Worm (Caenorhabditis elegans) whole organism, young adult: ENCODE measurements around the gene aakg-1.

ENCODE experiments used
- B0336.3 ChIP-seq: fragments of 200-800 bp; sonication (Bioruptor generic); IDR thresholded peaks from 2 replicates; pipeline ENCODE4 v1.3.6; 2022; ENCODE audit warnings: missing genetic modification characterization, missing compliant biosample characterization
- C17E4.6 ChIP-seq: fragments of 200-800 bp; sonication (Bioruptor generic); IDR thresholded peaks from 2 replicates; pipeline ENCODE4 v1.3.6; 2022; ENCODE audit warnings: missing genetic modification reagents, missing genetic modification characterization, missing compliant biosample characterization
- D2030.7 ChIP-seq: fragments of 200-800 bp; sonication (Bioruptor generic); IDR thresholded peaks from 2 replicates; pipeline ENCODE4 v1.3.6; 2022; ENCODE audit warnings: missing genetic modification reagents, missing genetic modification characterization, missing compliant biosample characterization
- F23B12.7 ChIP-seq: sonication (generic microtip); optimal IDR thresholded peaks from 2 replicates; lab custom pipeline; 2017; ENCODE audit warnings: missing genetic modification characterization, mild to moderate bottlenecking, missing compliant biosample characterization, antibody characterized with exemption, moderate library complexity; ENCODE audit not compliant: insufficient read depth
- F37B4.10 ChIP-seq: fragments of 200-800 bp; sonication (Bioruptor generic); IDR thresholded peaks from 2 replicates; pipeline ENCODE4 v1.3.6; 2022; ENCODE audit warnings: missing genetic modification characterization, missing compliant biosample characterization
- F49E8.2 ChIP-seq: sonication (generic microtip); optimal IDR thresholded peaks from 3 replicates; lab custom pipeline; 2017; ENCODE audit warnings: missing genetic modification characterization, mild to moderate bottlenecking, missing compliant biosample characterization, antibody characterized with exemption, moderate library complexity; ENCODE audit not compliant: insufficient read depth
- T26A5.8 ChIP-seq: sonication (generic microtip); optimal IDR thresholded peaks from 2 replicates; lab custom pipeline; 2016; ENCODE audit warnings: missing genetic modification characterization, missing compliant biosample characterization
- Y53G8AR.9 ChIP-seq: fragments of 200-800 bp; sonication (Bioruptor generic); conservative IDR thresholded peaks from 2 replicates; pipeline ENCODE4 v1.3.6; 2022; ENCODE audit warnings: missing genetic modification reagents, missing genetic modification characterization, missing compliant biosample characterization
- Y95B8A.8 ChIP-seq: fragments of 200-800 bp; sonication (Bioruptor generic); IDR thresholded peaks from 2 replicates; pipeline ENCODE4 v1.3.6; 2022; ENCODE audit warnings: missing genetic modification reagents, missing genetic modification characterization, missing compliant biosample characterization
- aptf-3 ChIP-seq: fragments of 200-800 bp; sonication (Bioruptor generic); IDR thresholded peaks from 2 replicates; pipeline ENCODE4 v1.3.6; 2022; ENCODE audit warnings: missing genetic modification characterization, missing compliant biosample characterization
- attf-5 ChIP-seq: fragments of 200-800 bp; sonication (Bioruptor generic); optimal IDR thresholded peaks from 2 replicates; lab custom pipeline; 2018; ENCODE audit warnings: mild to moderate bottlenecking, missing genetic modification characterization, missing compliant biosample characterization
- cebp-1 ChIP-seq, 2 experiments: fragments of 200-800 bp in 1 of 2; sonication (Bioruptor generic) in 1 of 2; sonication (generic microtip) in 1 of 2; IDR thresholded peaks in 1 of 2; optimal IDR thresholded peaks in 1 of 2; 2 replicates each; pipeline versions ENCODE4 v1.3.6 to Lab custom; 2017 to 2022; ENCODE audit warnings: missing compliant biosample characterization in 2 of 2, missing genetic modification characterization in 2 of 2, mild to moderate bottlenecking in 1 of 2, missing genetic modification reagents in 1 of 2, moderate library complexity in 1 of 2
- cebp-2 ChIP-seq: fragments of 200-800 bp; sonication (Bioruptor generic); IDR thresholded peaks from 2 replicates; pipeline ENCODE4 v1.3.6; 2022; ENCODE audit warnings: missing genetic modification characterization, missing compliant biosample characterization
- ceh-100 ChIP-seq: fragments of 200-800 bp; sonication (Bioruptor generic); IDR thresholded peaks from 2 replicates; pipeline ENCODE4 v1.3.6; 2022; ENCODE audit warnings: missing genetic modification reagents, missing genetic modification characterization, missing compliant biosample characterization
- ceh-27 ChIP-seq: fragments of 200-800 bp; sonication (Bioruptor generic); optimal IDR thresholded peaks from 2 replicates; lab custom pipeline; 2018; ENCODE audit warnings: mild to moderate bottlenecking, missing genetic modification characterization, moderate library complexity, missing compliant biosample characterization
- die-1 ChIP-seq: sonication (generic microtip); optimal IDR thresholded peaks from 2 replicates; lab custom pipeline; 2016; ENCODE audit warnings: missing genotype, mild to moderate bottlenecking, missing genetic modification characterization, missing compliant biosample characterization
- egl-44 ChIP-seq: fragments of 200-800 bp; sonication (Bioruptor generic); IDR thresholded peaks from 2 replicates; pipeline ENCODE4 v1.3.6; 2022; ENCODE audit warnings: missing genetic modification reagents, missing genetic modification characterization, missing compliant biosample characterization
- egrh-3 ChIP-seq: fragments of 200-800 bp; sonication (Bioruptor generic); IDR thresholded peaks from 2 replicates; pipeline ENCODE4 v1.3.6; 2022; ENCODE audit warnings: missing genetic modification reagents, missing genetic modification characterization, missing compliant biosample characterization
- ekl-4 ChIP-seq: fragments of 200-800 bp; sonication (Bioruptor generic); IDR thresholded peaks from 2 replicates; pipeline ENCODE4 v1.3.6; 2022; ENCODE audit warnings: missing genetic modification reagents, missing genetic modification characterization, missing compliant biosample characterization
- him-1 ChIP-seq: sonication (generic microtip); optimal IDR thresholded peaks from 2 replicates; lab custom pipeline; 2016; ENCODE audit warnings: missing genotype, missing genetic modification reagents, missing genetic modification characterization, missing compliant biosample characterization
- hsf-1 ChIP-seq: fragments of 200-800 bp; sonication (Bioruptor generic); IDR thresholded peaks from 2 replicates; pipeline ENCODE4 v1.3.6; 2022; ENCODE audit warnings: missing genetic modification reagents, missing genetic modification characterization, missing compliant biosample characterization
- let-607 ChIP-seq, 2 experiments: fragments of 200-800 bp in 1 of 2; sonication (Bioruptor generic) in 1 of 2; sonication (generic microtip) in 1 of 2; optimal IDR thresholded peaks; 2 replicates each; lab custom pipeline; 2016 to 2018; ENCODE audit warnings: mild to moderate bottlenecking in 2 of 2, missing compliant biosample characterization in 2 of 2, missing genetic modification characterization in 2 of 2, moderate library complexity in 2 of 2, missing genotype in 1 of 2
- lin-26 ChIP-seq: fragments of 200-800 bp; sonication (Bioruptor generic); IDR thresholded peaks from 2 replicates; pipeline ENCODE4 v1.3.6; 2022; ENCODE audit warnings: missing genetic modification reagents, missing genetic modification characterization, missing compliant biosample characterization
- lin-35 ChIP-seq, 3 experiments: fragments of 150-350 bp in 2 of 3; sonication (generic microtip) in 1 of 3; optimal IDR thresholded peaks; 2 replicates each; lab custom pipeline; 2014 to 2018; ENCODE audit warnings: missing biosample characterization in 3 of 3, missing genetic modification characterization in 3 of 3, missing genetic modification reagents in 3 of 3
- lin-54 ChIP-seq: fragments of 200-800 bp; sonication (Bioruptor generic); optimal IDR thresholded peaks from 2 replicates; lab custom pipeline; 2018; ENCODE audit warnings: mild to moderate bottlenecking, missing genetic modification characterization, missing compliant biosample characterization
- lsl-1 ChIP-seq: fragments of 200-800 bp; sonication (Bioruptor generic); optimal IDR thresholded peaks from 2 replicates; lab custom pipeline; 2018; ENCODE audit warnings: mild to moderate bottlenecking, missing genetic modification characterization, moderate library complexity, missing compliant biosample characterization
- madf-3 ChIP-seq: fragments of 200-800 bp; sonication (Bioruptor generic); IDR thresholded peaks from 2 replicates; pipeline ENCODE4 v1.3.6; 2022; ENCODE audit warnings: missing genetic modification reagents, missing genetic modification characterization, missing compliant biosample characterization
- mcd-1 ChIP-seq: fragments of 200-800 bp; sonication (Bioruptor generic); IDR thresholded peaks from 2 replicates; pipeline ENCODE4 v1.3.6; 2022; ENCODE audit warnings: missing genetic modification reagents, missing genetic modification characterization, missing compliant biosample characterization
- mxl-1 ChIP-seq: sonication (generic microtip); optimal IDR thresholded peaks from 2 replicates; lab custom pipeline; 2016; ENCODE audit warnings: missing genetic modification characterization, missing compliant biosample characterization
- nfya-2 ChIP-seq: fragments of 200-800 bp; sonication (Bioruptor generic); IDR thresholded peaks from 2 replicates; pipeline ENCODE4 v1.3.6; 2022; ENCODE audit warnings: missing genetic modification reagents, missing genetic modification characterization, missing compliant biosample characterization
- nfyb-1 ChIP-seq: fragments of 200-800 bp; sonication (Bioruptor generic); IDR thresholded peaks from 2 replicates; pipeline ENCODE4 v1.3.6; 2022; ENCODE audit warnings: missing genetic modification reagents, missing genetic modification characterization, missing compliant biosample characterization
- pbrm-1 ChIP-seq: fragments of 200-800 bp; sonication (Bioruptor generic); IDR thresholded peaks from 2 replicates; pipeline ENCODE4 v1.3.6; 2022; ENCODE audit warnings: missing genetic modification reagents, missing genetic modification characterization, missing compliant biosample characterization
- rcor-1 ChIP-seq: fragments of 200-800 bp; sonication (Bioruptor generic); IDR thresholded peaks from 2 replicates; pipeline ENCODE4 v1.3.6; 2022; ENCODE audit warnings: missing genetic modification reagents, missing genetic modification characterization, missing compliant biosample characterization
- rec-8 ChIP-seq, 2 experiments: sonication (generic microtip); optimal IDR thresholded peaks; 2 replicates each; lab custom pipeline; 2016; ENCODE audit warnings: mild to moderate bottlenecking in 2 of 2, missing genetic modification characterization in 2 of 2, missing genetic modification reagents in 2 of 2, missing genotype in 2 of 2, missing biosample characterization in 1 of 2, missing compliant biosample characterization in 1 of 2, moderate library complexity in 1 of 2
- snpc-1.3 ChIP-seq: sonication (generic microtip); optimal IDR thresholded peaks from 2 replicates; lab custom pipeline; 2017; ENCODE audit warnings: missing genetic modification characterization, mild to moderate bottlenecking, missing compliant biosample characterization, antibody characterized with exemption, moderate library complexity, missing genotype, missing genetic modification reagents; ENCODE audit not compliant: insufficient read depth
- snpc-3.4 ChIP-seq: sonication (generic microtip); optimal IDR thresholded peaks from 2 replicates; lab custom pipeline; 2017; ENCODE audit warnings: missing genetic modification characterization, mild to moderate bottlenecking, missing compliant biosample characterization, antibody characterized with exemption, moderate library complexity, missing genotype, missing genetic modification reagents
- snpc-4 ChIP-seq, 5 experiments: fragments of 150-350 bp in 1 of 5; sonication (generic microtip) in 4 of 5; optimal IDR thresholded peaks; 2 replicates each; lab custom pipeline; 2014 to 2018; ENCODE audit warnings: missing genetic modification characterization in 5 of 5, missing biosample characterization in 3 of 5, antibody characterized with exemption in 2 of 5, mild to moderate bottlenecking in 2 of 5, missing compliant biosample characterization in 2 of 5, missing genotype in 2 of 5, moderate library complexity in 2 of 5, missing genetic modification reagents in 1 of 5
- tbp1 ChIP-seq: fragments of 200-800 bp; sonication (Bioruptor generic); optimal IDR thresholded peaks from 2 replicates; lab custom pipeline; 2018; ENCODE audit warnings: mild to moderate bottlenecking, missing genetic modification characterization, missing compliant biosample characterization
- unc-130 ChIP-seq: sonication (generic microtip); optimal IDR thresholded peaks from 2 replicates; lab custom pipeline; 2016; ENCODE audit warnings: missing genetic modification reagents, missing genetic modification characterization, missing compliant biosample characterization
- zim-3 ChIP-seq: sonication (generic microtip); optimal IDR thresholded peaks from 2 replicates; lab custom pipeline; 2017; ENCODE audit warnings: mild to moderate bottlenecking, missing genetic modification characterization, moderate library complexity, missing compliant biosample characterization
- ztf-18 ChIP-seq: sonication (generic microtip); optimal IDR thresholded peaks from 2 replicates; lab custom pipeline; 2016; ENCODE audit warnings: missing genotype, mild to moderate bottlenecking, missing genetic modification characterization, missing compliant biosample characterization
- ztf-26 ChIP-seq: sonication (generic microtip); optimal IDR thresholded peaks from 2 replicates; lab custom pipeline; 2017; ENCODE audit warnings: missing genetic modification characterization, missing compliant biosample characterization
- ztf-28 ChIP-seq: fragments of 200-800 bp; sonication (Bioruptor generic); IDR thresholded peaks from 2 replicates; pipeline ENCODE4 v1.3.6; 2022; ENCODE audit warnings: missing genetic modification reagents, missing genetic modification characterization, missing compliant biosample characterization

Gene aakg-1

ce11 chrIII:12499245-12499644, 76.0 kb downstream of the aakg-1 start, which contains the start of gene sql-1 (continued):
- TF ChIP-seq nfya-2 (GFP tag; lab: Robert Waterston, UW) (peak; percentile 77; the same call in 1 of the 2 replicates), T26A5.8 (tag; lab: Kevin White, UChicago) (peak; percentile 67), ztf-26 (no peak), zim-3 (tag; lab: Kevin White, UChicago) (peak; percentile 37), cebp-2 (GFP tag; lab: Robert Waterston, UW) (0 out of 2 replicates have a peak, but pooled peaks have one; percentile 53)

- TF ChIP-seq attf-5 (GFP tag; lab: Kevin White, UChicago), result no peak
- TF ChIP-seq F23B12.7 (tag; lab: Kevin White, UChicago), result no peak
- no peak for TF ChIP-seq lin-35 (GFP tag; optimal IDR thresholded peaks at IDR 0.05; lab: Kevin White, UChicago)
- TF ChIP-seq him-1 (tag; lab: Kevin White, UChicago), result no peak
- peak; percentile 30; the same call in 1 of the 2 replicates for TF ChIP-seq egrh-3 (GFP tag; lab: Robert Waterston, UW)
- peak; percentile 20 for TF ChIP-seq ztf-18 (tag; lab: Kevin White, UChicago)
- TF ChIP-seq nfyb-1 (GFP tag; lab: Robert Waterston, UW), result 0 out of 2 replicates have a peak, but pooled peaks have one; percentile 44
- TF ChIP-seq aptf-3 (GFP tag; lab: Robert Waterston, UW), result 0 out of 2 replicates have a peak, but pooled peaks have one; percentile 37
- TF ChIP-seq lsl-1 (GFP tag; lab: Kevin White, UChicago), result peak; percentile 44
- TF ChIP-seq ekl-4 (GFP tag; lab: Robert Waterston, UW), result peak; percentile 65; the same call in 1 of the 2 replicates
- TF ChIP-seq rec-8 (tag; optimal IDR thresholded peaks at IDR 0.05; lab: Kevin White, UChicago), result peak in 1 of 2 experiments; percentile 8
- TF ChIP-seq madf-3, result peak; percentile 71; the same call in 1 of the 2 replicates
- peak; percentile 56; the same call in 1 of the 2 replicates for TF ChIP-seq pbrm-1 (GFP tag; lab: Robert Waterston, UW)
- peak; percentile 69 for TF ChIP-seq hsf-1 (GFP tag; lab: Robert Waterston, UW)
- TF ChIP-seq Y53G8AR.9 (GFP tag; lab: Robert Waterston, UW), result 0 out of 2 replicates have a peak, but pooled peaks have one; percentile 49
- TF ChIP-seq mcd-1 (GFP tag; lab: Robert Waterston, UW), result peak; percentile 42; the same call in 1 of the 2 replicates
- TF ChIP-seq D2030.7 (GFP tag; lab: Robert Waterston, UW), result peak; percentile 30; the same call in 1 of the 2 replicates
- peak; percentile 69 for TF ChIP-seq F49E8.2 (tag; lab: Kevin White, UChicago)
- peak; percentile 49; the same call in 1 of the 2 replicates for TF ChIP-seq C17E4.6 (GFP tag; lab: Robert Waterston, UW)
- TF ChIP-seq tbp1, result peak; percentile 34
- peak; percentile 1 for TF ChIP-seq snpc-1.3
- peak; percentile 53 for TF ChIP-seq rcor-1 (GFP tag; lab: Robert Waterston, UW)
- TF ChIP-seq ceh-27, result peak; percentile 7
- peak; percentile 50; the same call in 1 of the 2 replicates for TF ChIP-seq lin-26 (GFP tag; lab: Robert Waterston, UW)
- peak; percentile 76; the same call in 1 of the 2 replicates for TF ChIP-seq Y95B8A.8 (GFP tag; lab: Robert Waterston, UW)
- TF ChIP-seq B0336.3 (GFP tag; lab: Robert Waterston, UW), result peak; percentile 66
- peak; percentile 65 for TF ChIP-seq mxl-1 (tag; lab: Kevin White, UChicago)
- no peak for TF ChIP-seq snpc-4 (GFP tag; optimal IDR thresholded peaks at IDR 0.05; lab: Kevin White, UChicago)
- TF ChIP-seq snpc-4 (tag; optimal IDR thresholded peaks at IDR 0.05; lab: Kevin White, UChicago), result no peak
- TF ChIP-seq die-1 (tag; lab: Kevin White, UChicago), result peak; percentile 41
- TF ChIP-seq ztf-28 (GFP tag; lab: Robert Waterston, UW), result no peak
- TF ChIP-seq let-607 (tag; optimal IDR thresholded peaks at IDR 0.05; lab: Kevin White, UChicago), result no peak
- TF ChIP-seq lin-54 (GFP tag; lab: Kevin White, UChicago), result peak; percentile 62
- 0 out of 2 replicates have a peak, but pooled peaks have one; percentile 48 for TF ChIP-seq egl-44 (GFP tag; lab: Robert Waterston, UW)
- 0 out of 2 replicates have a peak, but pooled peaks have one; percentile 43 for TF ChIP-seq ceh-100
- no peak for TF ChIP-seq cebp-1 (GFP tag; IDR thresholded peaks at IDR 0.05; lab: Robert Waterston, UW)
- TF ChIP-seq cebp-1 (tag; optimal IDR thresholded peaks at IDR 0.05; lab: Kevin White, UChicago), result peak; percentile 56
- 0 out of 2 replicates have a peak, but pooled peaks have one; percentile 78 for TF ChIP-seq nfya-2 (GFP tag; lab: Robert Waterston, UW)
- TF ChIP-seq unc-130, result no peak
- peak; percentile 44 for TF ChIP-seq snpc-3.4 (tag; lab: Kevin White, UChicago)
- no peak for TF ChIP-seq F37B4.10 (GFP tag; lab: Robert Waterston, UW)
These were observed 78.8 kb downstream of the aakg-1 start, which contains the start of gene herd-1 for ce11 chrIII:12496449-12496848. TSS of gene herd-1 (plus strand) at chrIII:12496538.
